Worm (Caenorhabditis elegans): ENCODE data around the gene Y43B11AL.1.
A peak's percentile ranks its signal among the peaks of the same experiment; 100 is the strongest.

The Y43B11AL.1 gene

DNA sequence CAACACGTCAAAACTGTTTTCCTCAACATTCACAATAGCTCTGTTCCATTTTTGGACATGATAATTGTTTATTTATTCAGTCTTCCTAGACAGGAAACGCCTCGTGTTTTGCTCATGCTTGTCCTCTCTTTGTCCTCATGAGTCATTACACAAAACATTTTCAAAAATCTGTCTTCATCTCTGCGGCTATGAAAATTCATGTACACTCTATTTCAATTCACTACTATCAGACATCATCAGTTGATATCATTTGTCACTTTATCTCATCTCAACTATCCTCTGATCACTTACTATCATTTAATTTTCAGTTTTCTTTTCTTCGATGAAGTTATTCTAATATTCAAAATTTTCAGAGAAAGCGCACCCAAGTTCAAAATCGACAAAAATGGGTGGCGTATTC, 41.3 kb upstream of the Y43B11AL.1 start, which contains the start of gene adah-1 (continued):
- no peak for TF ChIP-seq ceh-8 (GFP tag; optimal IDR thresholded peaks at IDR 0.05)
- no peak for TF ChIP-seq fkh-8 (tag; optimal IDR thresholded peaks at IDR 0.05)
- no peak for TF ChIP-seq nhr-84 (tag; optimal IDR thresholded peaks at IDR 0.05)

- TF ChIP-seq mef-2 (tag; optimal IDR thresholded peaks at IDR 0.05), result no peak
These were observed 40.3 kb upstream of the Y43B11AL.1 start for ce11 chrIV:7024829-7025228.

- TF ChIP-seq ztf-11 (tag; optimal IDR thresholded peaks at IDR 0.05) (no peak), ama-1 (optimal IDR thresholded peaks at IDR 0.05) (no peak), lin-35 (GFP tag; optimal IDR thresholded peaks at IDR 0.05) (peak in 1 of 2 experiments; percentile 37), irx-1 (tag; optimal IDR thresholded peaks at IDR 0.05) (no peak), F16B12.6 (tag; optimal IDR thresholded peaks at IDR 0.05) (no peak), rnt-1 (tag; optimal IDR thresholded peaks at IDR 0.05) (no peak), elt-2 (tag; optimal IDR thresholded peaks at IDR 0.05) (peak; percentile 77), aly-2 (tag; optimal IDR thresholded peaks at IDR 0.05) (no peak), efl-1 (optimal IDR thresholded peaks at IDR 0.05) (no peak), efl-1 (GFP tag; optimal IDR thresholded peaks at IDR 0.05 in 1 of 2) (peak in 1 of 2 experiments; percentile 71), fkh-8 (tag; optimal IDR thresholded peaks at IDR 0.05) (no peak), C04F5.9 (tag; optimal IDR thresholded peaks at IDR 0.05) (no peak), sup-37 (GFP tag; optimal IDR thresholded peaks at IDR 0.05) (no peak), nhr-12 (tag; optimal IDR thresholded peaks at IDR 0.05) (no peak), lin-14 (GFP tag; optimal IDR thresholded peaks at IDR 0.05) (no peak)
These were observed 39.3 kb upstream of the Y43B11AL.1 start for ce11 chrIV:7025835-7026234.

- TF ChIP-seq unc-30 (tag; optimal IDR thresholded peaks at IDR 0.05) (no peak), efl-1 (optimal IDR thresholded peaks at IDR 0.05) (peak in 1 of 2 experiments; percentile 22), efl-1 (GFP tag; optimal IDR thresholded peaks at IDR 0.05 in 1 of 2) (peak in 1 of 2 experiments; percentile 79)
These were observed 34.1 kb upstream of the Y43B11AL.1 start for ce11 chrIV:7031019-7031418.

DNA sequence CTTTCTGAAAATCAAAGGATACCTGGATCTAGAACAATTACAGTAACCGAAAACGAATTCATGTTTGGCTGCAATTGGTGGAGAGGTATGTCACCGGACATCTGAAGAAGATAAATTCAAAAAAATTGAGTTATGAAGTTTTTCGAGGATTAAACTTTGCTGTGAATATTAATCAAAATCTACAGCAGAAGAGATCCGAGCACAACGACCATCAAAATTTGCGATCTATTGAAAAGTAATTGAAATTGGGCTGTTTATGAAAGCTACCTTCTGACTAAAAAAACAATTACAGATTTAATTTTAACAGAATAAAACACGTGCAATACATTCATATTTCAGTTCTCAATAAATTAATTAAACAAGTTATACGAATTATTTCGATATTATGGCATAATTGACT, 32.7 kb upstream of the Y43B11AL.1 start, which contains the start of gene C06G3.8:
Gene C06G3.8 (minus strand): TSS at position 101 of the 400 bp plus-strand sequence.
- TF ChIP-seq zip-4 (GFP tag; optimal IDR thresholded peaks at IDR 0.05) (no peak), zag-1 (tag; optimal IDR thresholded peaks at IDR 0.05) (no peak), pag-3 (tag; optimal IDR thresholded peaks at IDR 0.05; ENCODE audit: borderline replicate concordance, insufficient read depth) (no peak), egl-13 (tag; optimal IDR thresholded peaks at IDR 0.05) (no peak), lin-13 (GFP tag; optimal IDR thresholded peaks at IDR 0.05) (no peak), unc-30 (tag; optimal IDR thresholded peaks at IDR 0.05) (no peak), efl-1 (optimal IDR thresholded peaks at IDR 0.05) (no peak), efl-1 (GFP tag; optimal IDR thresholded peaks at IDR 0.05 in 1 of 2) (no peak), hpl-2 (GFP tag; optimal IDR thresholded peaks at IDR 0.05) (no peak), dsc-1 (tag; optimal IDR thresholded peaks at IDR 0.05) (no peak), skn-1 (tag; optimal IDR thresholded peaks at IDR 0.05) (no peak), ceh-90 (tag; optimal IDR thresholded peaks at IDR 0.05) (no peak), nhr-90 (tag; optimal IDR thresholded peaks at IDR 0.05; ENCODE audit: poor library complexity) (no peak), nhr-11 (tag; optimal IDR thresholded peaks at IDR 0.05) (no peak), ama-1 (optimal IDR thresholded peaks at IDR 0.05) (no peak), snu-23 (GFP tag; optimal IDR thresholded peaks at IDR 0.05) (no peak), nhr-77 (tag; optimal IDR thresholded peaks at IDR 0.05) (no peak), mef-2 (tag; optimal IDR thresholded peaks at IDR 0.05) (no peak), nhr-85 (tag) (no peak), rnt-1 (tag; optimal IDR thresholded peaks at IDR 0.05) (no peak)

DNA sequence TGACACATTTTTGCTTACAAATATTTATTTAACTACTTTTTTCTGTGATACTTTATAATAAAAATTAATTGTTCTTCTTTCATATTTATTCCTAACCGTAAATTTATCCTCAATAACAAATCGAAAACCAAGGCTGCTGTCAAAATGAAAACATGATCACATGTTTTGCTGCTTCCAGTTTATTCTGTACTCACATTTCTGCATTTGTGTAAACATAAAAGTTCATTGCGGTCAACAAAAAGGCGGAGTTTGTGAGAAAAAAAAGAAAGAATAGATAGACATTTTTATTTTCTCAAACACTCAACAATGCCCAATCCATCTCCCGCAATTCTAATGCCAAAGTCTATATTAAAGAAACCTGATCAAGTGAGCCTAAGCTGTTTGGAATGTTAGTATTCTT, 29.3 kb upstream of the Y43B11AL.1 start, which contains the start of gene C06G3.3:
Gene C06G3.3 (plus strand): TSS at position 301 of the 400 bp plus-strand sequence.
- TF ChIP-seq nhr-85 (tag), result no peak
- TF ChIP-seq blmp-1 (tag; optimal IDR thresholded peaks at IDR 0.05), result peak; percentile 6

Data from whole organism, L1 larva.